Fruit fly (Drosophila melanogaster) Kc167 (cell line): ENCODE measurements around the gene CG15020.

ENCODE experiments used
- h ChIP-seq: fragments of >200 bp; optimal IDR thresholded peaks from 3 replicates; lab custom pipeline; 2018; ENCODE audit warnings: missing external identifiers
- psq ChIP-seq: fragments of >200 bp; optimal IDR thresholded peaks from 2 replicates; lab custom pipeline; 2017; ENCODE audit warnings: missing external identifiers
- ttk ChIP-seq: sonication (Bioruptor generic); optimal IDR thresholded peaks from 2 replicates; lab custom pipeline; 2017; ENCODE audit warnings: missing external identifiers

DNA sequence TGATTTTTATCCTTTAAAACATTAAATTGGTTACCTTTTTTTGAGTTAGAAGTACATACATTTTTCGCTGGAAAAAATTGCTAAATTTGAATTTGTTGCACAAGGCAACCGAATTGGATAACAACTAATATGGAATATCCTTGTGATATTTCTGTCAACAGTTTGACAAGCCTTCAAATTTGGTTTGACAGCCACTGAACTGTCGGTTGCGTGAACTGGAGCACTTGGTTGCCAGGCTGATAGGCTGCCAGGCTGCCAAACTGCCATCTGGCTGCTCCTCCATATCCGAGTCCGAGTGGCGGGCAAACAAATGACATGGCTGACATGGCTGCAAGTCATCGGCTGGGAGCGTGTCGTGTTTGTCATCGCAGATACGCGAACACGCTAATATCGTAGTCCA lies 20.2 kb upstream of the CG15020 start:
- TF ChIP-seq h (lab: Kevin White, UChicago) (no peak), psq (no peak), ttk (lab: Kevin White, UChicago) (no peak)
